Worm (Caenorhabditis elegans) whole organism, L4 larva: ENCODE data around the gene npp-3.

Source experiments
- F26F4.8 ChIP-seq: fragments of 200-800 bp; sonication (Bioruptor generic); conservative IDR thresholded peaks from 2 replicates; pipeline ENCODE4 v1.3.6; 2022; ENCODE audit warnings: missing genetic modification characterization, missing compliant biosample characterization
- F49E8.2 ChIP-seq: sonication (generic microtip); optimal IDR thresholded peaks from 2 replicates; lab custom pipeline; 2016; ENCODE audit warnings: missing compliant biosample characterization, mild to moderate bottlenecking, missing genetic modification characterization, borderline replicate concordance
- ZK546.5 ChIP-seq, 2 experiments: sonication (generic microtip); optimal IDR thresholded peaks; 2 replicates each; lab custom pipeline; 2017; ENCODE audit warnings: missing biosample characterization in 2 of 2, missing genetic modification characterization in 2 of 2
- aha-1 ChIP-seq: fragments of 150-350 bp; peaks from one replicate; lab custom pipeline; 2014; ENCODE audit warnings: missing biosample characterization, missing genetic modification characterization
- arid-1 ChIP-seq: fragments of 200-800 bp; sonication (Bioruptor generic); conservative IDR thresholded peaks from 2 replicates; pipeline ENCODE4 v1.3.6; 2022; ENCODE audit warnings: missing genetic modification reagents, missing genetic modification characterization, missing compliant biosample characterization
- ceh-20 ChIP-seq: fragments of 200-800 bp; sonication (Bioruptor generic); IDR thresholded peaks from 2 replicates; pipeline ENCODE4 v1.3.6; 2022; ENCODE audit warnings: missing genetic modification reagents, missing genetic modification characterization, missing compliant biosample characterization
- ceh-28 ChIP-seq: fragments of 150-350 bp; optimal IDR thresholded peaks from 2 replicates; lab custom pipeline; 2014; ENCODE audit warnings: missing biosample characterization, missing genetic modification reagents, missing genetic modification characterization
- ces-1 ChIP-seq: fragments of 150-350 bp; sonication (generic microtip); optimal IDR thresholded peaks from 4 replicates; lab custom pipeline; 2014; ENCODE audit warnings: missing biosample characterization, missing genetic modification reagents, missing genetic modification characterization
- ctbp-1 ChIP-seq: fragments of 200-800 bp; sonication (Bioruptor generic); IDR thresholded peaks from 2 replicates; pipeline ENCODE4 v1.3.6; 2022; ENCODE audit warnings: missing genetic modification reagents, missing genetic modification characterization, missing compliant biosample characterization
- dmd-9 ChIP-seq: fragments of 200-800 bp; sonication (Bioruptor generic); IDR thresholded peaks from 2 replicates; pipeline ENCODE4 v1.3.6; 2022; ENCODE audit warnings: missing genetic modification reagents, missing genetic modification characterization, missing compliant biosample characterization
- duxl-1 ChIP-seq: sonication (generic microtip); optimal IDR thresholded peaks from 2 replicates; lab custom pipeline; 2016; ENCODE audit warnings: mild to moderate bottlenecking, missing genetic modification characterization, moderate library complexity, missing compliant biosample characterization; ENCODE audit not compliant: poor library complexity
- fkh-10 ChIP-seq: fragments of 150-350 bp; optimal IDR thresholded peaks from 2 replicates; lab custom pipeline; 2014; ENCODE audit warnings: missing biosample characterization, missing genetic modification reagents, missing genetic modification characterization
- hmg-1.1 ChIP-seq: fragments of 200-800 bp; sonication (Bioruptor generic); IDR thresholded peaks from 2 replicates; pipeline ENCODE4 v1.3.6; 2022; ENCODE audit warnings: missing genetic modification reagents, missing genetic modification characterization, missing compliant biosample characterization
- lin-1 ChIP-seq: fragments of 200-800 bp; sonication (Bioruptor generic); IDR thresholded peaks from 2 replicates; pipeline ENCODE4 v1.3.6; 2022; ENCODE audit warnings: missing genetic modification reagents, missing genetic modification characterization, missing compliant biosample characterization
- lin-15B ChIP-seq: fragments of 150-350 bp; sonication (generic microtip); optimal IDR thresholded peaks from 3 replicates; lab custom pipeline; 2014; ENCODE audit warnings: missing biosample characterization, missing genetic modification characterization
- lin-38 ChIP-seq: fragments of 200-800 bp; sonication (Bioruptor generic); IDR thresholded peaks from 2 replicates; pipeline ENCODE4 v1.3.6; 2022; ENCODE audit warnings: missing genetic modification reagents, missing genetic modification characterization, missing compliant biosample characterization
- lir-3 ChIP-seq: sonication (generic microtip); optimal IDR thresholded peaks from 2 replicates; lab custom pipeline; 2016; ENCODE audit warnings: mild to moderate bottlenecking, missing genetic modification characterization, missing compliant biosample characterization
- lsy-2 ChIP-seq, 2 experiments: fragments of 150-350 bp in 1 of 2; sonication (generic microtip) in 1 of 2; optimal IDR thresholded peaks; 2 replicates each; lab custom pipeline; 2014 to 2017; ENCODE audit warnings: missing biosample characterization in 2 of 2, missing genetic modification characterization in 2 of 2
- madf-9 ChIP-seq: fragments of 200-800 bp; sonication (Bioruptor generic); conservative IDR thresholded peaks from 2 replicates; pipeline ENCODE4 v1.3.6; 2022; ENCODE audit warnings: missing genetic modification reagents, missing genetic modification characterization, missing compliant biosample characterization
- mdt-29 ChIP-seq: fragments of 200-800 bp; sonication (Bioruptor generic); IDR thresholded peaks from 2 replicates; pipeline ENCODE4 v1.3.6; 2022; ENCODE audit warnings: missing genetic modification reagents, missing genetic modification characterization, missing compliant biosample characterization
- mes-2 ChIP-seq: sonication (generic microtip); optimal IDR thresholded peaks from 2 replicates; lab custom pipeline; 2016; ENCODE audit warnings: missing genotype, mild to moderate bottlenecking, missing genetic modification characterization, missing compliant biosample characterization; ENCODE audit not compliant: poor library complexity, severe bottlenecking
- mxl-3 ChIP-seq: fragments of 200-800 bp; sonication (Bioruptor generic); optimal IDR thresholded peaks from 2 replicates; lab custom pipeline; 2018; ENCODE audit warnings: mild to moderate bottlenecking, missing genetic modification characterization, missing compliant biosample characterization
- nhr-10 ChIP-seq: fragments of 150-350 bp; optimal IDR thresholded peaks from 2 replicates; lab custom pipeline; 2014; ENCODE audit warnings: missing biosample characterization, missing genetic modification characterization
- nhr-11 ChIP-seq: fragments of 150-350 bp; optimal IDR thresholded peaks from 2 replicates; lab custom pipeline; 2014; ENCODE audit warnings: missing biosample characterization, missing genetic modification characterization
- nhr-237 ChIP-seq: sonication (generic microtip); optimal IDR thresholded peaks from 2 replicates; lab custom pipeline; 2017; ENCODE audit warnings: missing biosample characterization, missing genetic modification characterization
- nhr-6 ChIP-seq: fragments of 150-350 bp; optimal IDR thresholded peaks from 2 replicates; lab custom pipeline; 2014; ENCODE audit warnings: missing biosample characterization, missing genetic modification characterization
- php-3 ChIP-seq: fragments of 200-800 bp; sonication (Bioruptor generic); IDR thresholded peaks from 2 replicates; pipeline ENCODE4 v1.3.6; 2022; ENCODE audit warnings: missing genetic modification reagents, missing genetic modification characterization, missing compliant biosample characterization
- pqm-1 ChIP-seq: sonication (generic microtip); optimal IDR thresholded peaks from 2 replicates; lab custom pipeline; 2017; ENCODE audit warnings: missing biosample characterization, missing genetic modification characterization
- set-16 ChIP-seq: fragments of 200-800 bp; sonication (Bioruptor generic); IDR thresholded peaks from 2 replicates; pipeline ENCODE4 v1.3.6; 2022; ENCODE audit warnings: missing genetic modification reagents, missing genetic modification characterization, missing compliant biosample characterization
- spr-3 ChIP-seq: fragments of 200-800 bp; sonication (Bioruptor generic); optimal IDR thresholded peaks from 2 replicates; lab custom pipeline; 2018; ENCODE audit warnings: mild to moderate bottlenecking, missing genetic modification characterization, missing compliant biosample characterization
- tra-1 ChIP-seq: fragments of 200-800 bp; sonication (Bioruptor generic); IDR thresholded peaks from 2 replicates; pipeline ENCODE4 v1.3.6; 2022; ENCODE audit warnings: missing genetic modification reagents, missing genetic modification characterization, missing compliant biosample characterization
- unc-130 ChIP-seq: sonication (generic microtip); optimal IDR thresholded peaks from 2 replicates; lab custom pipeline; 2016; ENCODE audit warnings: missing genetic modification reagents, missing genetic modification characterization, missing compliant biosample characterization
- unc-62 ChIP-seq, 3 experiments: fragments of 150-350 bp in 1 of 3; sonication (generic microtip); optimal IDR thresholded peaks in 2 of 3; peaks in 1 of 3; 1 replicate in 1 of 3; 2 replicates in 2 of 3; lab custom pipeline; 2014 to 2017; ENCODE audit warnings: missing biosample characterization in 3 of 3, missing genetic modification characterization in 3 of 3, missing genetic modification reagents in 3 of 3, missing genotype in 1 of 3
- vab-7 ChIP-seq: fragments of 200-800 bp; sonication (Bioruptor generic); IDR thresholded peaks from 2 replicates; pipeline ENCODE4 v1.3.6; 2022; ENCODE audit warnings: missing genetic modification reagents, missing genetic modification characterization, missing compliant biosample characterization
- ztf-7 ChIP-seq: fragments of 150-350 bp; optimal IDR thresholded peaks from 2 replicates; lab custom pipeline; 2014; ENCODE audit warnings: missing biosample characterization, missing genetic modification characterization

The npp-3 gene

ce11 chrII:11874674-11875198 is at the start of gene npp-3, which contains the start of gene top-2 (continued):
- TF ChIP-seq lin-38 (GFP tag; lab: Robert Waterston, UW) (peak; percentile 93), F26F4.8 (GFP tag; lab: Robert Waterston, UW) (no peak), set-16 (GFP tag; lab: Robert Waterston, UW) (peak; percentile 48; the same call in 1 of the 2 replicates), lin-1 (GFP tag; lab: Robert Waterston, UW) (peak; percentile 40; the same call in 1 of the 2 replicates), mes-2 (tag; lab: Kevin White, UChicago) (peak; percentile 94), nhr-6 (tag; lab: Kevin White, UChicago) (peak; percentile 84), arid-1 (GFP tag; lab: Robert Waterston, UW) (peak; percentile 93), php-3 (GFP tag; lab: Robert Waterston, UW) (0 out of 2 replicates have a peak, but pooled peaks have one; percentile 10), fkh-10 (GFP tag; lab: Kevin White, UChicago) (peak; percentile 97), dmd-9 (GFP tag; lab: Robert Waterston, UW) (peak; percentile 83), lsy-2 (tag; optimal IDR thresholded peaks at IDR 0.05; lab: Kevin White, UChicago) (peak; percentile 98 to 99), duxl-1 (tag; lab: Kevin White, UChicago) (peak; percentile 85), F49E8.2 (tag; lab: Kevin White, UChicago) (peak; percentile 89), madf-9 (GFP tag; lab: Robert Waterston, UW) (peak; percentile 53; the same call in 1 of the 2 replicates), vab-7 (GFP tag; lab: Robert Waterston, UW) (peak; percentile 84), ztf-7 (tag; lab: Kevin White, UChicago) (no peak), ceh-20 (GFP tag; lab: Robert Waterston, UW) (peak; percentile 92), nhr-237 (no peak), tra-1 (GFP tag; lab: Robert Waterston, UW) (peak; percentile 79; the same call in 1 of the 2 replicates), mxl-3 (peak; percentile 3), unc-62 (GFP tag; optimal IDR thresholded peaks at IDR 0.05 in 1 of 2; lab: Kevin White, UChicago) (peak in 1 of 2 experiments; percentile 99), unc-62 (tag; optimal IDR thresholded peaks at IDR 0.05; lab: Kevin White, UChicago) (no peak), ctbp-1 (GFP tag; lab: Robert Waterston, UW) (peak; percentile 87), pqm-1 (tag; lab: Kevin White, UChicago) (no peak), unc-130 (peak; percentile 95), spr-3 (GFP tag; lab: Kevin White, UChicago) (peak; percentile 63), nhr-10 (tag; lab: Kevin White, UChicago) (no peak), ZK546.5 (tag; optimal IDR thresholded peaks at IDR 0.05; lab: Kevin White, UChicago) (peak in 1 of 2 experiments; percentile 4), aha-1 (peak; percentile 93), ceh-28 (tag; lab: Kevin White, UChicago) (no peak), nhr-11 (peak; percentile 99), lin-15B (tag; lab: Kevin White, UChicago) (peak; percentile 59), hmg-1.1 (peak; percentile 94), lir-3 (peak; percentile 57)

ce11 chrII:11923620-11924298 is 49.2 kb upstream of the npp-3 start:
- 0 out of 2 replicates have a peak, but pooled peaks have one; percentile 17 for TF ChIP-seq madf-9 (GFP tag; lab: Robert Waterston, UW)
- no peak for TF ChIP-seq ces-1 (GFP tag; lab: Kevin White, UChicago)
- TF ChIP-seq mdt-29 (GFP tag; lab: Robert Waterston, UW) = no peak
